Worm (Caenorhabditis elegans): ENCODE results near the gene T07E3.4.
A peak's percentile ranks its signal among the peaks of the same experiment; 100 is the strongest.

Gene T07E3.4

ce11 chrIII:6945747-6946146, 47.9 kb downstream of the T07E3.4 start, which contains the start of gene abu-13:
Gene abu-13 (minus strand): TSS chrIII:6945898.
- TF ChIP-seq Y95B8A.8 (GFP tag; IDR thresholded peaks at IDR 0.05) (no peak), rcor-1 (GFP tag; IDR thresholded peaks at IDR 0.05) (no peak), madf-3 (GFP tag; IDR thresholded peaks at IDR 0.05) (no peak), zim-3 (tag; optimal IDR thresholded peaks at IDR 0.05) (no peak), ceh-91 (GFP tag; IDR thresholded peaks at IDR 0.05) (no peak), F52B5.7 (tag; optimal IDR thresholded peaks at IDR 0.05) (no peak)

- TF ChIP-seq chd-7 (tag; optimal IDR thresholded peaks at IDR 0.05), result no peak
- TF ChIP-seq ekl-4 (GFP tag; IDR thresholded peaks at IDR 0.05), result 0 out of 2 replicates have a peak, but pooled peaks have one; percentile 29
- TF ChIP-seq F57C9.4 (tag; optimal IDR thresholded peaks at IDR 0.05), result no peak
- TF ChIP-seq cebp-2 (GFP tag; IDR thresholded peaks at IDR 0.05), result no peak
- TF ChIP-seq nhr-179 (tag; optimal IDR thresholded peaks at IDR 0.05), result no peak
- TF ChIP-seq B0019.2 (GFP tag; conservative IDR thresholded peaks at IDR 0.05), result no peak
- TF ChIP-seq lir-1 (GFP tag; conservative IDR thresholded peaks at IDR 0.05), result no peak
- no peak for TF ChIP-seq ccch-3 (GFP tag; optimal IDR thresholded peaks at IDR 0.05)
- TF ChIP-seq F33H1.4 (GFP tag; IDR thresholded peaks at IDR 0.05), result peak; percentile 62
- TF ChIP-seq attf-3 (GFP tag; conservative IDR thresholded peaks at IDR 0.05), result peak; percentile 95
- TF ChIP-seq lin-54 (GFP tag; optimal IDR thresholded peaks at IDR 0.05), result peak; percentile 55
- no peak for TF ChIP-seq ztf-28 (GFP tag; IDR thresholded peaks at IDR 0.05)
- TF ChIP-seq ama-1 (optimal IDR thresholded peaks at IDR 0.05), result no peak
- TF ChIP-seq ama-1 (GFP tag; optimal IDR thresholded peaks at IDR 0.05), result no peak
- TF ChIP-seq Y53F4B.3 (GFP tag; IDR thresholded peaks at IDR 0.05), result no peak
- TF ChIP-seq fkh-3 (tag; optimal IDR thresholded peaks at IDR 0.05), result no peak
- no peak for TF ChIP-seq Y53G8AR.9 (GFP tag; conservative IDR thresholded peaks at IDR 0.05)
- no peak for TF ChIP-seq tbx-9 (tag; optimal IDR thresholded peaks at IDR 0.05; ENCODE audit: borderline replicate concordance)
- TF ChIP-seq dox-1 (GFP tag; IDR thresholded peaks at IDR 0.05), result peak; percentile 18; the same call in 1 of the 2 replicates
- no peak for TF ChIP-seq B0261.1 (tag; optimal IDR thresholded peaks at IDR 0.05)
- TF ChIP-seq hsf-1 (GFP tag; IDR thresholded peaks at IDR 0.05), result 0 out of 2 replicates have a peak, but pooled peaks have one; percentile 39
- TF ChIP-seq madf-6 (GFP tag; IDR thresholded peaks at IDR 0.05), result peak; percentile 92
- TF ChIP-seq pha-4 (tag; optimal IDR thresholded peaks at IDR 0.05), result no peak
- no peak for TF ChIP-seq F10E7.11 (tag; optimal IDR thresholded peaks at IDR 0.05)
- no peak for TF ChIP-seq lag-1 (GFP tag; IDR thresholded peaks at IDR 0.05)
- no peak for TF ChIP-seq nfya-1 (tag; optimal IDR thresholded peaks at IDR 0.05; ENCODE audit: borderline replicate concordance, insufficient read depth)
- 0 out of 2 replicates have a peak, but pooled peaks have one; percentile 7 for TF ChIP-seq Y95B8A.8 (GFP tag; IDR thresholded peaks at IDR 0.05)
- TF ChIP-seq athp-1 (tag; optimal IDR thresholded peaks at IDR 0.05), result no peak
- no peak for TF ChIP-seq F22D6.2 (tag; optimal IDR thresholded peaks at IDR 0.05)
- peak; percentile 7 for TF ChIP-seq snpc-3.4 (tag; optimal IDR thresholded peaks at IDR 0.05)
- TF ChIP-seq nhr-120 (GFP tag; IDR thresholded peaks at IDR 0.05), result no peak
- no peak for TF ChIP-seq bed-2 (GFP tag; IDR thresholded peaks at IDR 0.05)
- TF ChIP-seq aptf-2 (GFP tag; conservative IDR thresholded peaks at IDR 0.05), result no peak
- no peak for TF ChIP-seq ceh-40 (GFP tag; IDR thresholded peaks at IDR 0.05)
- no peak for TF ChIP-seq bed-1 (GFP tag; IDR thresholded peaks at IDR 0.05)
- TF ChIP-seq hmg-20 (GFP tag; IDR thresholded peaks at IDR 0.05), result no peak
- TF ChIP-seq snpc-4 (GFP tag; optimal IDR thresholded peaks at IDR 0.05), result peak; percentile 22
- no peak for TF ChIP-seq snpc-4 (tag; optimal IDR thresholded peaks at IDR 0.05)
- TF ChIP-seq D2030.7 (GFP tag; IDR thresholded peaks at IDR 0.05), result peak; percentile 53
- TF ChIP-seq madf-3 (GFP tag; IDR thresholded peaks at IDR 0.05), result 0 out of 2 replicates have a peak, but pooled peaks have one; percentile 79
- no peak for TF ChIP-seq hmg-1.2 (GFP tag; IDR thresholded peaks at IDR 0.05)
- no peak for TF ChIP-seq lin-35 (GFP tag; optimal IDR thresholded peaks at IDR 0.05)
- no peak for TF ChIP-seq atf-7 (tag; optimal IDR thresholded peaks at IDR 0.05)
- peak; percentile 60 for TF ChIP-seq xnd-1 (tag; optimal IDR thresholded peaks at IDR 0.05)
Measured at ce11 chrIII:6946382-6946781, 48.6 kb downstream of the T07E3.4 start, which contains the start of gene let-711. Gene let-711 (plus strand): TSS chrIII:6946718.
